Worm (Caenorhabditis elegans) whole organism, midembryonic: ENCODE measurements around the gene C01B9.4.

Experiments used
- T22C8.4 ChIP-seq: fragments of 200-800 bp; sonication (Bioruptor generic); IDR thresholded peaks from 2 replicates; pipeline ENCODE4 v1.3.6; 2022; ENCODE audit warnings: missing genetic modification characterization, missing compliant biosample characterization
- cog-1 ChIP-seq: sonication (generic microtip); optimal IDR thresholded peaks from 2 replicates; lab custom pipeline; 2016; ENCODE audit warnings: missing genetic modification characterization, missing compliant biosample characterization
- flt-1 ChIP-seq: fragments of 200-800 bp; sonication (Bioruptor generic); IDR thresholded peaks from 2 replicates; pipeline ENCODE4 v1.3.6; 2022; ENCODE audit warnings: missing genetic modification characterization, missing compliant biosample characterization
- klf-2 ChIP-seq: fragments of 200-800 bp; sonication (Bioruptor generic); conservative IDR thresholded peaks from 2 replicates; pipeline ENCODE4 v1.3.6; 2022; ENCODE audit warnings: missing genetic modification reagents, missing genetic modification characterization, missing compliant biosample characterization
- med-1 ChIP-seq: sonication (generic microtip); optimal IDR thresholded peaks from 2 replicates; lab custom pipeline; 2017; ENCODE audit warnings: missing genetic modification characterization, mild to moderate bottlenecking, missing compliant biosample characterization, antibody characterized with exemption, missing genetic modification reagents; ENCODE audit not compliant: insufficient read depth
- ref-1 ChIP-seq: fragments of 200-800 bp; sonication (Bioruptor generic); conservative IDR thresholded peaks from 2 replicates; pipeline ENCODE4 v1.3.6; 2022; ENCODE audit warnings: missing genetic modification reagents, missing genetic modification characterization, missing compliant biosample characterization
- tab-1 ChIP-seq: fragments of 200-800 bp; sonication (Bioruptor generic); IDR thresholded peaks from 2 replicates; pipeline ENCODE4 v1.3.6; 2022; ENCODE audit warnings: missing genetic modification characterization, missing compliant biosample characterization
- ztf-23 ChIP-seq: fragments of 200-800 bp; sonication (Bioruptor generic); IDR thresholded peaks from 2 replicates; pipeline ENCODE4 v1.3.6; 2022; ENCODE audit warnings: missing genetic modification reagents, missing genetic modification characterization, missing compliant biosample characterization
- ztf-29 ChIP-seq: fragments of 200-800 bp; sonication (Bioruptor generic); IDR thresholded peaks from 2 replicates; pipeline ENCODE4 v1.3.6; 2022; ENCODE audit warnings: missing genetic modification reagents, missing genetic modification characterization, missing compliant biosample characterization

Gene C01B9.4

ce11 chrII:13722763-13723162 is 61.0 kb downstream of the C01B9.4 start, which contains the start of gene Y54G9A.5:
TSS of gene Y54G9A.5 (plus strand) at chrII:13723007.
- TF ChIP-seq ztf-29 (GFP tag; lab: Robert Waterston, UW) (no peak), ztf-23 (no peak), med-1 (GFP tag; lab: Kevin White, UChicago) (no peak), klf-2 (GFP tag; lab: Robert Waterston, UW) (no peak), tab-1 (GFP tag; lab: Robert Waterston, UW) (no peak), T22C8.4 (GFP tag; lab: Robert Waterston, UW) (no peak), cog-1 (tag; lab: Kevin White, UChicago) (no peak), ref-1 (GFP tag; lab: Robert Waterston, UW) (no peak), flt-1 (GFP tag; lab: Robert Waterston, UW) (no peak)

- no peak for TF ChIP-seq klf-2 (GFP tag; lab: Robert Waterston, UW)
- TF ChIP-seq ztf-23, result no peak
- no peak for TF ChIP-seq ref-1 (GFP tag; lab: Robert Waterston, UW)
- TF ChIP-seq tab-1 (GFP tag; lab: Robert Waterston, UW), result no peak
- no peak for TF ChIP-seq med-1 (GFP tag; lab: Kevin White, UChicago)
- no peak for TF ChIP-seq ztf-29 (GFP tag; lab: Robert Waterston, UW)
- TF ChIP-seq flt-1 (GFP tag; lab: Robert Waterston, UW), result no peak
These were observed 62.6 kb downstream of the C01B9.4 start, which contains the start of gene sre-46 for ce11 chrII:13721218-13721617. TSS of gene sre-46 (minus strand) at chrII:13721318.
